Worm (Caenorhabditis elegans) whole organism, L3 larva: ENCODE measurements around the gene cth-2.

ENCODE experiments used
- R02D3.7 ChIP-seq: fragments of 150-350 bp; optimal IDR thresholded peaks from 2 replicates; lab custom pipeline; 2014; ENCODE audit warnings: missing biosample characterization, missing genetic modification characterization
- ZK546.5 ChIP-seq: sonication (generic microtip); optimal IDR thresholded peaks from 2 replicates; lab custom pipeline; 2017; ENCODE audit warnings: missing biosample characterization, missing genetic modification characterization
- aly-2 ChIP-seq: fragments of 150-350 bp; optimal IDR thresholded peaks from 2 replicates; lab custom pipeline; 2014; ENCODE audit warnings: missing biosample characterization, missing genetic modification characterization
- ama-1 ChIP-seq: fragments of 150-350 bp; optimal IDR thresholded peaks from 2 replicates; lab custom pipeline; 2018
- ceh-16 ChIP-seq: sonication (generic microtip); optimal IDR thresholded peaks from 2 replicates; lab custom pipeline; 2017; ENCODE audit warnings: missing biosample characterization, missing genetic modification characterization
- ceh-28 ChIP-seq: fragments of 150-350 bp; optimal IDR thresholded peaks from 2 replicates; lab custom pipeline; 2014; ENCODE audit warnings: missing biosample characterization, missing genetic modification reagents, missing genetic modification characterization
- ceh-82 ChIP-seq: fragments of 150-350 bp; optimal IDR thresholded peaks from 2 replicates; lab custom pipeline; 2014; ENCODE audit warnings: missing biosample characterization, missing genetic modification characterization
- daf-12 ChIP-seq: fragments of 150-350 bp; optimal IDR thresholded peaks from 2 replicates; lab custom pipeline; 2014; ENCODE audit warnings: missing biosample characterization, missing genetic modification reagents, missing genetic modification characterization
- egl-5 ChIP-seq: fragments of 150-350 bp; optimal IDR thresholded peaks from 2 replicates; lab custom pipeline; 2017; ENCODE audit warnings: missing biosample characterization, missing genetic modification reagents, missing genetic modification characterization, inconsistent platforms
- elt-1 ChIP-seq: fragments of 150-350 bp; optimal IDR thresholded peaks from 2 replicates; lab custom pipeline; 2014; ENCODE audit warnings: missing biosample characterization, missing genetic modification characterization
- eor-1 ChIP-seq, 2 experiments: fragments of 150-350 bp; optimal IDR thresholded peaks; 2 replicates each; lab custom pipeline; 2014 to 2018; ENCODE audit warnings: missing biosample characterization in 2 of 2, missing genetic modification characterization in 2 of 2
- fkh-10 ChIP-seq: sonication (generic microtip); optimal IDR thresholded peaks from 2 replicates; lab custom pipeline; 2017; ENCODE audit warnings: missing biosample characterization, missing genetic modification reagents, missing genetic modification characterization
- lin-15B ChIP-seq: fragments of 150-350 bp; optimal IDR thresholded peaks from 2 replicates; lab custom pipeline; 2014; ENCODE audit warnings: missing biosample characterization, missing genetic modification characterization
- lsy-12 ChIP-seq: sonication (generic microtip); optimal IDR thresholded peaks from 2 replicates; lab custom pipeline; 2016; ENCODE audit warnings: mild to moderate bottlenecking, missing genetic modification characterization, missing compliant biosample characterization
- mdl-1 ChIP-seq: fragments of 150-350 bp; optimal IDR thresholded peaks from 2 replicates; lab custom pipeline; 2014; ENCODE audit warnings: missing biosample characterization, missing genetic modification characterization
- mml-1 ChIP-seq: fragments of 150-350 bp; sonication (generic microtip); optimal IDR thresholded peaks from 3 replicates; lab custom pipeline; 2014; ENCODE audit warnings: missing biosample characterization, missing genetic modification characterization
- nfya-1 ChIP-seq: sonication (generic microtip); optimal IDR thresholded peaks from 2 replicates; lab custom pipeline; 2017; ENCODE audit warnings: missing genetic modification characterization, mild to moderate bottlenecking, missing compliant biosample characterization, antibody characterized with exemption, moderate library complexity; ENCODE audit not compliant: insufficient read depth
- nhr-11 ChIP-seq: fragments of 150-350 bp; optimal IDR thresholded peaks from 2 replicates; lab custom pipeline; 2014; ENCODE audit warnings: missing biosample characterization, missing genetic modification characterization
- nhr-23 ChIP-seq: fragments of 150-350 bp; optimal IDR thresholded peaks from 2 replicates; lab custom pipeline; 2014; ENCODE audit warnings: missing biosample characterization, missing genetic modification reagents, missing genetic modification characterization
- nhr-25 ChIP-seq: sonication (generic microtip); optimal IDR thresholded peaks from 2 replicates; lab custom pipeline; 2017; ENCODE audit warnings: missing biosample characterization, missing genetic modification characterization
- nhr-28 ChIP-seq: fragments of 150-350 bp; optimal IDR thresholded peaks from 2 replicates; lab custom pipeline; 2014; ENCODE audit warnings: missing biosample characterization, missing genetic modification characterization
- nhr-43 ChIP-seq: sonication (generic microtip); optimal IDR thresholded peaks from 2 replicates; lab custom pipeline; 2016; ENCODE audit warnings: mild to moderate bottlenecking, missing genetic modification characterization, missing compliant biosample characterization; ENCODE audit not compliant: poor library complexity, severe bottlenecking
- nhr-76 ChIP-seq: fragments of 150-350 bp; sonication (generic microtip); optimal IDR thresholded peaks from 5 replicates; lab custom pipeline; 2014; ENCODE audit warnings: missing biosample characterization, missing genetic modification characterization
- nhr-77 ChIP-seq: fragments of 150-350 bp; optimal IDR thresholded peaks from 2 replicates; lab custom pipeline; 2014; ENCODE audit warnings: missing biosample characterization, missing genetic modification characterization
- skn-1 ChIP-seq: fragments of 150-350 bp; optimal IDR thresholded peaks from 2 replicates; lab custom pipeline; 2014; ENCODE audit warnings: missing biosample characterization, missing genetic modification characterization
- snpc-4 ChIP-seq: fragments of 150-350 bp; optimal IDR thresholded peaks from 2 replicates; lab custom pipeline; 2014; ENCODE audit warnings: missing biosample characterization, missing genetic modification characterization
- unc-39 ChIP-seq: sonication (generic microtip); optimal IDR thresholded peaks from 4 replicates; lab custom pipeline; 2017; ENCODE audit warnings: missing biosample characterization, missing genetic modification characterization
- ztf-11 ChIP-seq: fragments of 150-350 bp; optimal IDR thresholded peaks from 2 replicates; lab custom pipeline; 2014; ENCODE audit warnings: missing biosample characterization, missing genetic modification characterization
- ztf-4 ChIP-seq: fragments of 150-350 bp; optimal IDR thresholded peaks from 2 replicates; lab custom pipeline; 2014; ENCODE audit warnings: missing biosample characterization, missing genetic modification characterization

The cth-2 gene

DNA sequence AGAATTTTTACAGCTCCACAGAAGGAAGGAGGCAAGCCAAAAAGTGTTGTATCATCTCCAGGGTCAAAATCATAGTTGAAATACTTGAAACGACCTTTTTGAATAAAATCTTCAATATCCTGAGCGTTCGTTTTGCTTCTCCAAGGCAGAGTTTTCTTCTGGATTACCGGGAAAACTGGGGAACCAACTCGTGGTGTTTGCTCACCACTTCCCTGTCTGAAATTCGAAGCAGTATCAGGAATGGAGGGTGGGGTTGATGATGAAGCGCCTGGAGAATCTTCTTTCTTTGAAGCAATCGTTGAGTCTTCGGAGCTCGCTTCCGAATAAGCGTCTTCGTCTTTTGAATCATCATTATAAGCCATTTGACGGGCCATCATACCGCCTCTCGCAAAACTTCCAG lies 45.4 kb upstream of the cth-2 start:
- TF ChIP-seq mml-1 (tag; lab: Kevin White, UChicago) (no peak), nhr-25 (no peak), ztf-4 (no peak), nhr-11 (no peak), skn-1 (tag; lab: Kevin White, UChicago) (no peak), nhr-28 (tag; lab: Kevin White, UChicago) (no peak), ceh-82 (tag; lab: Kevin White, UChicago) (no peak), snpc-4 (tag; lab: Kevin White, UChicago) (no peak), unc-39 (tag; lab: Kevin White, UChicago) (no peak), nhr-23 (tag; lab: Kevin White, UChicago) (no peak), ceh-16 (tag; lab: Kevin White, UChicago) (no peak), ZK546.5 (no peak), aly-2 (no peak), ceh-28 (no peak), egl-5 (tag; lab: Kevin White, UChicago) (no peak)

DNA sequence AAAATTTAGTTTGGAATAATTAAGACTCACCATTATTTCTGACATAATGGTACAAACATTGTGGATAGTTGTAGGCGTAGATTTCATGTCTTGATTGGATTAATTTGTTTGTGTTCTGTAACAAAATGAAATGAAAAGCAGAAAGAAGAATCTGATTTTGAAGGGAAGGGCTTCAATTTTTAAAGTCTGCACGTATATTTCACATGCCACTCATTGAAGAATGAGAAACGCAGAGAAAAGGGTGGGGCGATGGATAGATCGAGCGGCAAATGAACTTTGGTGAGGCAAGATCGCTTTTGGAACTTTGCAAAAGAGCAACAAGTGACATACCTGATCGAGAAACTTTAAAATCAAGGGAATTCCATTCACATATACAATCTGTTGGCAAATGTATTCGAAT lies 44.5 kb upstream of the cth-2 start:
- no peak for TF ChIP-seq eor-1 (tag; optimal IDR thresholded peaks at IDR 0.05; lab: Kevin White, UChicago)
- TF ChIP-seq R02D3.7 = no peak
- peak; percentile 6 for TF ChIP-seq lin-15B
- peak; percentile 2 for TF ChIP-seq nhr-25

DNA sequence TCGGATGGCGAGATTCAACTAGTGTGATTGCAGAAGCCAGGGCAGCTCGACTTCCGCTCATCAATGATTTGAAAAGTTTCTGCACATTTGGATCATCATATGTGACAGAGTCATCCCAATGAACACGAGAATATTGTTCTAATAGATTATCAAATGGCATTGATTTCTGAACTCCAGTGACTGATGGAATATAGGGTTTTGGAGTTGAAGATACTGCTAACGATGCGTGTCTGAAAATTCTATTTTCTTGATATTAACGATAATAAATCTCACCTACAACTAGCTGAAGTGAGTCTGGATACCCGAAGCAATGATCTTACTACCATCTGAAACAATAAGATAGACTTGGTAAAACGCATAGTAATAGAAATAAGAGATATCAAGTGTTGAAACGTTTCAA lies 43.1 kb upstream of the cth-2 start, which contains the start of gene mmaa-1:
TSS of gene mmaa-1 (minus strand) at position 328 of the 400 bp plus-strand sequence.
- TF ChIP-seq mdl-1 (tag; lab: Kevin White, UChicago) (no peak), lsy-12 (tag; lab: Kevin White, UChicago) (peak; percentile 37), ama-1 (lab: Kevin White, UChicago) (peak; percentile 56)

ce11 chrII:7099231-7099630 lies 41.5 kb upstream of the cth-2 start:
- TF ChIP-seq snpc-4 (tag; lab: Kevin White, UChicago) = no peak
- peak; percentile 30 for TF ChIP-seq ama-1 (lab: Kevin White, UChicago)
- TF ChIP-seq nhr-28 (tag; lab: Kevin White, UChicago) = peak; percentile 32

- TF ChIP-seq ztf-11 (tag; lab: Kevin White, UChicago) = no peak
- TF ChIP-seq nhr-43 = no peak
- no peak for TF ChIP-seq lin-15B
- no peak for TF ChIP-seq egl-5 (tag; lab: Kevin White, UChicago)
Observed at ce11 chrII:7098578-7098977, 40.8 kb upstream of the cth-2 start, which contains the start of gene mct-5. mct-5 (minus strand) TSS chrII:7098593.

- TF ChIP-seq lin-15B (no peak), nhr-11 (no peak), daf-12 (tag; lab: Kevin White, UChicago) (no peak), nfya-1 (tag; lab: Kevin White, UChicago) (no peak), eor-1 (tag; optimal IDR thresholded peaks at IDR 0.05; lab: Kevin White, UChicago) (no peak), nhr-77 (tag; lab: Kevin White, UChicago) (no peak), skn-1 (tag; lab: Kevin White, UChicago) (no peak), unc-39 (tag; lab: Kevin White, UChicago) (no peak), nhr-76 (tag; lab: Kevin White, UChicago) (no peak), ztf-11 (tag; lab: Kevin White, UChicago) (no peak), fkh-10 (GFP tag; lab: Kevin White, UChicago) (no peak), lsy-12 (tag; lab: Kevin White, UChicago) (no peak), elt-1 (tag; lab: Kevin White, UChicago) (no peak), R02D3.7 (no peak), ceh-82 (tag; lab: Kevin White, UChicago) (no peak)
Observed at ce11 chrII:7095970-7096369, 38.2 kb upstream of the cth-2 start.

DNA sequence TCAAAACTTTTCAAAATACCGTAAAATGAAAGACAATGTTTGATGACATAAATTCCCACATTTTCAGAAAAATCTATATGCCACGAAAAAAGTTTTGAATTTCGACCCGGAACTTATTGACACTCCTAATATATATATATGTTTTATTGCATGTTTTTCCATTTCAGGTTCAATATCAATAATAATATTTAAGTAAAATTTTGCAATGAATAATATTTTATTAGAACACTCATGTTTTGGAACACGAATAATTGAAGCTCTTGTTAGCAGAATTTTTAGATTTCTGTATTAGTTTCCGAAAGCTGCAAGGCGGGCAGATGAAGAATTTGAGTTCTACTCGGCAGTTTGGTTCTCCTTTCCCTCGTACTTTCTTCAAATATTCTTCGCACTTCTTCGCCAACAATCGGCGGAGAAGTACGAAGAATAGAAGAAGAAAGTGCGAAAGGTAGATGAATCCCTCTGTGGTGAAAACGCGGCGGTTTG lies 35.6 kb upstream of the cth-2 start, which contains the start of gene T02G5.3:
TSS of gene T02G5.3 (plus strand) at position 51 of the 483 bp plus-strand sequence.
- TF ChIP-seq unc-39 (tag; lab: Kevin White, UChicago) (no peak), nhr-77 (tag; lab: Kevin White, UChicago) (no peak)
